Fruit fly (Drosophila melanogaster) whole organism, embryonic: ENCODE results near the gene CG10068.

ENCODE experiments used
- Antp ChIP-seq: fragments of 200-800 bp; sonication (Bioruptor generic); optimal IDR thresholded peaks from 3 replicates; lab custom pipeline; 2016; ENCODE audit warnings: missing biosample characterization, missing genetic modification characterization
- Asciz ChIP-seq: fragments of 200-800 bp; sonication (Bioruptor generic); optimal IDR thresholded peaks from 2 replicates; lab custom pipeline; 2017; ENCODE audit warnings: missing biosample characterization, mild to moderate bottlenecking, missing genetic modification characterization, missing genetic modification reagents
- BEAF-32 ChIP-seq: fragments of 200-800 bp; sonication (Bioruptor generic); optimal IDR thresholded peaks from 3 replicates; lab custom pipeline; 2017; ENCODE audit warnings: missing biosample characterization, missing genetic modification characterization, mild to moderate bottlenecking, moderate library complexity, missing genetic modification reagents
- CG10209 ChIP-seq: fragments of 200-800 bp; sonication (Bioruptor generic); optimal IDR thresholded peaks from 3 replicates; lab custom pipeline; 2017; ENCODE audit warnings: missing biosample characterization, mild to moderate bottlenecking, missing genetic modification characterization, missing genetic modification reagents
- CG12104 ChIP-seq: fragments of 200-800 bp; sonication (Bioruptor generic); optimal IDR thresholded peaks from 3 replicates; lab custom pipeline; 2016; ENCODE audit warnings: missing biosample characterization, missing genetic modification characterization
- CG12219 ChIP-seq: fragments of 200-800 bp; sonication (Bioruptor generic); optimal IDR thresholded peaks from 3 replicates; lab custom pipeline; 2018; ENCODE audit warnings: missing biosample characterization, mild to moderate bottlenecking, missing genetic modification characterization
- CG14050 ChIP-seq: fragments of 200-800 bp; sonication (Bioruptor generic); IDR thresholded peaks from 3 replicates; pipeline ENCODE4 v1.3.6; 2022; ENCODE audit warnings: missing biosample characterization, missing genetic modification characterization
- CG14860 ChIP-seq: fragments of 200-800 bp; sonication (Bioruptor generic); IDR thresholded peaks from 3 replicates; pipeline ENCODE4 v1.3.6; 2022; ENCODE audit warnings: missing biosample characterization, missing genetic modification characterization; ENCODE audit not compliant: partially characterized antibody
- CG15011 ChIP-seq: fragments of 200-800 bp; sonication (Bioruptor generic); optimal IDR thresholded peaks from 3 replicates; lab custom pipeline; 2018; ENCODE audit warnings: missing biosample characterization, mild to moderate bottlenecking, missing genetic modification characterization
- CG16813 ChIP-seq: fragments of 200-800 bp; sonication (Bioruptor generic); IDR thresholded peaks from 3 replicates; pipeline ENCODE4 v1.3.6; 2022; ENCODE audit warnings: missing biosample characterization, missing genetic modification characterization; ENCODE audit not compliant: partially characterized antibody
- CG17385 ChIP-seq: fragments of 200-800 bp; sonication (Bioruptor generic); optimal IDR thresholded peaks from 3 replicates; lab custom pipeline; 2018; ENCODE audit warnings: missing biosample characterization, mild to moderate bottlenecking, missing genetic modification characterization
- CG17802 ChIP-seq: fragments of 200-800 bp; sonication (Bioruptor generic); optimal IDR thresholded peaks from 2 replicates; lab custom pipeline; 2018; ENCODE audit warnings: missing biosample characterization, mild to moderate bottlenecking, missing genetic modification characterization, moderate library complexity
- CG18619 ChIP-seq: fragments of 200-800 bp; sonication (Bioruptor generic); optimal IDR thresholded peaks from 3 replicates; lab custom pipeline; 2017; ENCODE audit warnings: missing biosample characterization, mild to moderate bottlenecking, missing genetic modification characterization
- CG2129 ChIP-seq: fragments of 200-800 bp; sonication (Bioruptor generic); IDR thresholded peaks from 2 replicates; pipeline ENCODE4 v1.3.6; 2022; ENCODE audit warnings: missing biosample characterization, missing genetic modification characterization; ENCODE audit not compliant: partially characterized antibody
- CG31365 ChIP-seq: fragments of 200-800 bp; sonication (Bioruptor generic); optimal IDR thresholded peaks from 2 replicates; lab custom pipeline; 2018; ENCODE audit warnings: missing biosample characterization, mild to moderate bottlenecking, missing genetic modification characterization
- CG3995 ChIP-seq: fragments of 200-800 bp; sonication (Bioruptor generic); optimal IDR thresholded peaks from 3 replicates; lab custom pipeline; 2016; ENCODE audit warnings: missing biosample characterization, missing genetic modification characterization
- CG4707 ChIP-seq: fragments of 200-800 bp; sonication (Bioruptor generic); optimal IDR thresholded peaks from 2 replicates; lab custom pipeline; 2018; ENCODE audit warnings: missing biosample characterization, mild to moderate bottlenecking, missing genetic modification characterization, moderate library complexity
- CG6765 ChIP-seq: fragments of 200-800 bp; sonication (Bioruptor generic); optimal IDR thresholded peaks from 3 replicates; lab custom pipeline; 2017; ENCODE audit warnings: missing biosample characterization, mild to moderate bottlenecking, missing genetic modification characterization
- CG6854 ChIP-seq: fragments of 200-800 bp; sonication (Bioruptor generic); optimal IDR thresholded peaks from 3 replicates; lab custom pipeline; 2017; ENCODE audit warnings: missing biosample characterization, mild to moderate bottlenecking, missing genetic modification characterization
- CG7372 ChIP-seq: fragments of 200-800 bp; sonication (Bioruptor generic); IDR thresholded peaks from 2 replicates; pipeline ENCODE4 v1.3.6; 2022; ENCODE audit warnings: missing biosample characterization, missing genetic modification characterization
- CG7839 ChIP-seq: fragments of 200-800 bp; sonication (Bioruptor generic); optimal IDR thresholded peaks from 3 replicates; lab custom pipeline; 2018; ENCODE audit warnings: missing biosample characterization, mild to moderate bottlenecking, missing genetic modification characterization, moderate library complexity
- CG7987 ChIP-seq: fragments of 200-800 bp; sonication (Bioruptor generic); optimal IDR thresholded peaks from 2 replicates; lab custom pipeline; 2018; ENCODE audit warnings: missing biosample characterization, mild to moderate bottlenecking, missing genetic modification characterization, moderate library complexity
- CG9727 ChIP-seq: fragments of 200-800 bp; sonication (Bioruptor generic); optimal IDR thresholded peaks from 3 replicates; lab custom pipeline; 2017; ENCODE audit warnings: missing biosample characterization, mild to moderate bottlenecking, missing genetic modification characterization
- CG9876 ChIP-seq: fragments of 200-800 bp; sonication (Bioruptor generic); optimal IDR thresholded peaks from 2 replicates; lab custom pipeline; 2016; ENCODE audit warnings: missing biosample characterization, missing genetic modification characterization
- D19A ChIP-seq: fragments of 200-800 bp; optimal IDR thresholded peaks from 3 replicates; lab custom pipeline; 2019; ENCODE audit warnings: missing biosample characterization, mild to moderate bottlenecking, missing genetic modification characterization, moderate library complexity
- Doc3 ChIP-seq: fragments of 200-800 bp; sonication (Bioruptor generic); IDR thresholded peaks from 3 replicates; pipeline ENCODE4 v1.3.6; 2022; ENCODE audit warnings: missing biosample characterization, missing genetic modification characterization; ENCODE audit not compliant: partially characterized antibody
- Hr78 ChIP-seq, 2 experiments: fragments of 200-800 bp in 1 of 2; fragments of >200 bp in 1 of 2; sonication (Bioruptor generic) in 1 of 2; optimal IDR thresholded peaks; 2 replicates each; lab custom pipeline; 2017 to 2019; ENCODE audit warnings: missing biosample characterization in 2 of 2, missing genetic modification characterization in 2 of 2, mild to moderate bottlenecking in 1 of 2, moderate library complexity in 1 of 2
- MTF-1 ChIP-seq: fragments of 200-800 bp; sonication (Bioruptor generic); optimal IDR thresholded peaks from 2 replicates; lab custom pipeline; 2018; ENCODE audit warnings: missing biosample characterization, mild to moderate bottlenecking, missing genetic modification characterization, borderline replicate concordance
- amos ChIP-seq: fragments of 200-800 bp; sonication (Bioruptor generic); IDR thresholded peaks from 2 replicates; pipeline ENCODE4 v1.3.6; 2022; ENCODE audit warnings: missing biosample characterization, missing genetic modification characterization; ENCODE audit not compliant: partially characterized antibody
- bab2 ChIP-seq: fragments of 200-800 bp; sonication (Bioruptor generic); optimal IDR thresholded peaks from 2 replicates; lab custom pipeline; 2016; ENCODE audit warnings: missing biosample characterization, missing genetic modification characterization
- bigmax ChIP-seq: fragments of 200-800 bp; sonication (Bioruptor generic); optimal IDR thresholded peaks from 2 replicates; lab custom pipeline; 2018; ENCODE audit warnings: missing biosample characterization, mild to moderate bottlenecking, missing genetic modification characterization
- bsh ChIP-seq, 2 experiments: fragments of 200-800 bp; sonication (Bioruptor generic); optimal IDR thresholded peaks; 2 replicates each; lab custom pipeline; 2017 to 2018; ENCODE audit warnings: mild to moderate bottlenecking in 2 of 2, missing biosample characterization in 2 of 2, missing genetic modification characterization in 2 of 2, moderate library complexity in 1 of 2
- caup ChIP-seq: fragments of 200-800 bp; sonication (Bioruptor generic); optimal IDR thresholded peaks from 3 replicates; lab custom pipeline; 2017; ENCODE audit warnings: missing biosample characterization, mild to moderate bottlenecking, missing genetic modification characterization, moderate library complexity; ENCODE audit not compliant: severe bottlenecking
- chinmo ChIP-seq: fragments of 200-800 bp; sonication (Bioruptor generic); IDR thresholded peaks from 4 replicates; pipeline ENCODE4 v1.3.6; 2022; ENCODE audit warnings: missing biosample characterization, missing genetic modification characterization; ENCODE audit not compliant: partially characterized antibody
- chn ChIP-seq: fragments of 200-800 bp; sonication (Bioruptor generic); optimal IDR thresholded peaks from 2 replicates; lab custom pipeline; 2016; ENCODE audit warnings: missing biosample characterization, missing genetic modification characterization
- fd3F ChIP-seq: fragments of 200-800 bp; sonication (Bioruptor generic); optimal IDR thresholded peaks from 2 replicates; lab custom pipeline; 2018; ENCODE audit warnings: missing biosample characterization, mild to moderate bottlenecking, missing genetic modification characterization, moderate library complexity
- her ChIP-seq: fragments of 200-800 bp; sonication (Bioruptor generic); optimal IDR thresholded peaks from 2 replicates; lab custom pipeline; 2016; ENCODE audit warnings: missing biosample characterization, missing genetic modification characterization
- jigr1 ChIP-seq: fragments of 200-800 bp; sonication (Bioruptor generic); IDR thresholded peaks from 3 replicates; pipeline ENCODE4 v1.3.6; 2022; ENCODE audit warnings: missing biosample characterization, missing genetic modification characterization
- mam ChIP-seq: fragments of 200-800 bp; sonication (Bioruptor generic); optimal IDR thresholded peaks from 3 replicates; lab custom pipeline; 2016; ENCODE audit warnings: missing biosample characterization, missing genetic modification characterization
- mirr ChIP-seq: fragments of 200-800 bp; sonication (Bioruptor generic); optimal IDR thresholded peaks from 3 replicates; lab custom pipeline; 2018; ENCODE audit warnings: missing biosample characterization, mild to moderate bottlenecking, missing genetic modification characterization
- nerfin-2 ChIP-seq: fragments of 200-800 bp; sonication (Bioruptor generic); IDR thresholded peaks from 2 replicates; pipeline ENCODE4 v1.3.6; 2022; ENCODE audit warnings: missing biosample characterization, missing genetic modification characterization; ENCODE audit not compliant: partially characterized antibody
- ro ChIP-seq: fragments of 200-800 bp; sonication (Bioruptor generic); IDR thresholded peaks from 2 replicates; pipeline ENCODE4 v1.3.6; 2022; ENCODE audit warnings: missing biosample characterization, missing genetic modification characterization
- row ChIP-seq: fragments of 200-800 bp; sonication (Bioruptor generic); IDR thresholded peaks from 3 replicates; pipeline ENCODE4 v1.3.6; 2022; ENCODE audit warnings: missing biosample characterization, missing genetic modification characterization
- seq ChIP-seq: fragments of 200-800 bp; sonication (Bioruptor generic); IDR thresholded peaks from 2 replicates; pipeline ENCODE4 v1.3.6; 2022; ENCODE audit warnings: missing biosample characterization, missing genetic modification characterization
- sqz ChIP-seq: fragments of 200-800 bp; sonication (Bioruptor generic); optimal IDR thresholded peaks from 3 replicates; lab custom pipeline; 2018; ENCODE audit warnings: missing biosample characterization, mild to moderate bottlenecking, missing genetic modification characterization
- tio ChIP-seq: fragments of 200-800 bp; sonication (Bioruptor generic); optimal IDR thresholded peaks from 2 replicates; lab custom pipeline; 2017; ENCODE audit warnings: missing biosample characterization, missing genetic modification characterization, inconsistent platforms
- usp ChIP-seq: fragments of >200 bp; optimal IDR thresholded peaks from 2 replicates; lab custom pipeline; 2017; ENCODE audit warnings: missing biosample characterization, missing genetic modification characterization

CG10068 gene

DNA sequence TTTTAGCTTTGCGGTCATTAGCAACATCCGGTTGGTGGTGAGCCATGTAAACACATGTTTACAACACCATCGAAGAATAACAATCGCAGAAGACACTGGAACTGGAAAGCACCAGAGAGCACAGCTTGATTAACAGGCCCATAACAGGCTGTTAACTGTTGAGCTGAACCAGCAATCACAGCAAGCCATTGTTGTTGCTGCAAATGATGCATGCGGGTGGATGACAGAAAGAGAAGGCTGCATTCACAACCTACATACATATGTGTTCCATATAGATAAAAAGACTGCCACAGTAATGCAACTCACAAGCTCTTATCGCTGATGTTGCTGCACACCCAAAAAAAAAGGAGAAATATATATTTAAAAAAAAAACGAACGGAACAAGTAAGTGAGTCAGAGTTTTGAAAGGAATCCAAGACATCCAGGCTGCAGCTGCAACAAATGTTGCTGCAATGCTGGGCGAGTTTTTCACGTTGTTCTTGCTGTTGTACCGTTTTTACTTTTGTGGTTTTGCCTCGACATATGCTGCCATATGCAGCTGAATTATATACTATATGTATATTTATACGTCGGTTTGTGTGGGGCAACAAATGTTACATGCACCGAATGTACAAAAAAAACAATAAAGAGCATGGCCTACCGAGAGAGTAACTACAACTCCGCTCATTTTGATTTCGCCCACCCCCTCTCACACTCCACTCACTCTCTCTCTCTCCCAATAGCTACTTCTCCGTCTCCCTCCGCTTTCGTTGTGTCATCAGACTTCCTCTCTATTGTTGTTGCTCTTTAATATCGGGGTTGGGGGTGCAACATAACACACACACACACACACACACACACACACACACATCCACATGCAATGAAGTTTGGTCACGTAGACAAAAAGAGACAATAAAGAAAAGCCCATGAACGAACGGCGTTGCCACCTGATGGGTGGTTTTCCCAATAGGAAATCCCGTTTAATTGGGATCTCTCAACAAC is 24.7 kb downstream of the CG10068 start (continued):
- TF ChIP-seq Antp: no peak
- TF ChIP-seq Asciz (GFP tag; lab: Kevin White, UChicago): peak; percentile 7
- no peak for TF ChIP-seq jigr1 (GFP tag; lab: Robert Waterston, UW)
- no peak for TF ChIP-seq CG17802 (tag; lab: Kevin White, UChicago)
- peak; percentile 60 for TF ChIP-seq CG12219 (GFP tag; lab: Kevin White, UChicago)
- TF ChIP-seq Hr78 (GFP tag; optimal IDR thresholded peaks at IDR 0.05; lab: Kevin White, UChicago): peak in 1 of 2 experiments; percentile 14
- TF ChIP-seq mam (GFP tag; lab: Kevin White, UChicago): no peak
- TF ChIP-seq Doc3 (GFP tag; lab: Robert Waterston, UW): no peak
- no peak for TF ChIP-seq ro
- no peak for TF ChIP-seq CG31365 (tag; lab: Kevin White, UChicago)
- TF ChIP-seq CG14050 (GFP tag; lab: Robert Waterston, UW): no peak
- peak; percentile 46 for TF ChIP-seq CG7987 (GFP tag; lab: Kevin White, UChicago)
- no peak for TF ChIP-seq tio (GFP tag; lab: Kevin White, UChicago)
- TF ChIP-seq CG7372: no peak
- TF ChIP-seq amos (GFP tag; lab: Robert Waterston, UW): no peak
- TF ChIP-seq sqz (GFP tag; lab: Kevin White, UChicago): peak; percentile 84
- TF ChIP-seq chn: no peak
- peak; percentile 42 for TF ChIP-seq CG4707 (GFP tag; lab: Kevin White, UChicago)
- peak; percentile 7 to 11 for TF ChIP-seq bsh (GFP tag; optimal IDR thresholded peaks at IDR 0.05; lab: Kevin White, UChicago)
- TF ChIP-seq CG17385 (GFP tag; lab: Kevin White, UChicago): peak; percentile 23
- TF ChIP-seq CG14860 (GFP tag; lab: Robert Waterston, UW): no peak
- no peak for TF ChIP-seq CG12104 (GFP tag; lab: Kevin White, UChicago)
- no peak for TF ChIP-seq CG10209
- no peak for TF ChIP-seq bab2 (GFP tag; lab: Kevin White, UChicago)
- TF ChIP-seq CG16813 (GFP tag; lab: Robert Waterston, UW): no peak
- TF ChIP-seq CG18619 (GFP tag; lab: Kevin White, UChicago): no peak
- no peak for TF ChIP-seq CG9876
- no peak for TF ChIP-seq row (GFP tag; lab: Robert Waterston, UW)
- TF ChIP-seq chinmo: 0 out of 4 replicates have a peak, but pooled peaks have one; percentile 60
- peak; percentile 42 for TF ChIP-seq CG6854 (GFP tag; lab: Kevin White, UChicago)
- TF ChIP-seq mirr (GFP tag; lab: Kevin White, UChicago): no peak

DNA sequence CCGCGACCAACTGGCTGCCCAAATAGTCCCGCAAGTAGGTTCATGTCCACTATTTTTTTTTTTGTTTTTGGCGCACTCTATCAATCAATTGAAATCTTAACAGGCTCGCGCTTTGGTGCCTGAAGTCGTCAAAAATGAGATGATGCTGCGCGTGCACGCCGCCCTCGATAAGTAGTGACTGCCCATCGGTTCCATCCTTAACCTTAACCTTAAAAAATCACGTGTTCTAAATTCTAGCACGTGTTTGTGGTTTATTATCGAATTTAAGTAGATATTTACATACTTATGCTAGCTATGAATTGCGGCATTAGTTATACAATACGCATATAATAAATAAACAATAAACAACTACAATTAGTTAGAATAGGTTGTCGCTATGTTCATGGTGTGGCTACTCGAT is 33.5 kb downstream of the CG10068 start:
- TF ChIP-seq tio (GFP tag; lab: Kevin White, UChicago) (no peak), CG15011 (GFP tag; lab: Kevin White, UChicago) (no peak), fd3F (no peak), CG7839 (no peak), MTF-1 (GFP tag; lab: Kevin White, UChicago) (no peak), D19A (tag; lab: Kevin White, UChicago) (no peak), BEAF-32 (GFP tag; lab: Kevin White, UChicago) (peak; percentile 6), caup (no peak), usp (no peak), bigmax (GFP tag; lab: Kevin White, UChicago) (peak; percentile 84), CG3995 (GFP tag; lab: Kevin White, UChicago) (peak; percentile 90), row (GFP tag; lab: Robert Waterston, UW) (0 out of 3 replicates have a peak, but pooled peaks have one; percentile 18), Asciz (GFP tag; lab: Kevin White, UChicago) (no peak), seq (GFP tag; lab: Robert Waterston, UW) (no peak), nerfin-2 (GFP tag; lab: Robert Waterston, UW) (no peak), her (GFP tag; lab: Kevin White, UChicago) (no peak), CG6765 (GFP tag; lab: Kevin White, UChicago) (no peak), CG2129 (GFP tag; lab: Robert Waterston, UW) (no peak), CG9727 (GFP tag; lab: Kevin White, UChicago) (no peak)
